Fruit fly (Drosophila melanogaster) whole organism, prepupa: ENCODE measurements around the gene alpha-PheRS.
A peak's percentile ranks its signal among the peaks of the same experiment; 100 is the strongest.

Experiments
- CG10631 ChIP-seq: fragments of 200-800 bp; sonication (Bioruptor generic); optimal IDR thresholded peaks from 2 replicates; lab custom pipeline; 2016; ENCODE audit warnings: missing biosample characterization, missing genetic modification characterization
- CG10669 ChIP-seq: fragments of 200-800 bp; sonication (Bioruptor generic); optimal IDR thresholded peaks from 3 replicates; lab custom pipeline; 2018; ENCODE audit warnings: missing biosample characterization, mild to moderate bottlenecking, missing genetic modification characterization, moderate library complexity
- CG11902 ChIP-seq: fragments of 200-800 bp; sonication (Bioruptor generic); optimal IDR thresholded peaks from 3 replicates; lab custom pipeline; 2016; ENCODE audit warnings: missing biosample characterization, missing genetic modification characterization
- CG15336 ChIP-seq: fragments of 200-800 bp; sonication (Bioruptor generic); IDR thresholded peaks from 2 replicates; pipeline ENCODE4 v1.3.6; 2022; ENCODE audit warnings: missing biosample characterization, missing genetic modification characterization
- CG3032 ChIP-seq: fragments of 200-800 bp; optimal IDR thresholded peaks from 2 replicates; lab custom pipeline; 2019; ENCODE audit warnings: missing biosample characterization, mild to moderate bottlenecking, missing genetic modification characterization, moderate library complexity
- CG31627 ChIP-seq: fragments of 200-800 bp; sonication (Bioruptor generic); optimal IDR thresholded peaks from 3 replicates; lab custom pipeline; 2016; ENCODE audit warnings: missing biosample characterization, missing genetic modification characterization
- CG34406 ChIP-seq: fragments of 200-800 bp; sonication (Bioruptor generic); optimal IDR thresholded peaks from 3 replicates; lab custom pipeline; 2016; ENCODE audit warnings: missing biosample characterization, missing genetic modification characterization
- CG3919 ChIP-seq: fragments of 200-800 bp; sonication (Bioruptor generic); optimal IDR thresholded peaks from 3 replicates; lab custom pipeline; 2016; ENCODE audit warnings: missing biosample characterization, missing genetic modification characterization
- CG4318 ChIP-seq: fragments of 200-800 bp; sonication (Bioruptor generic); optimal IDR thresholded peaks from 3 replicates; lab custom pipeline; 2017; ENCODE audit warnings: missing biosample characterization, mild to moderate bottlenecking, missing genetic modification characterization
- CG6163 ChIP-seq: fragments of 200-800 bp; sonication (Bioruptor generic); IDR thresholded peaks from 3 replicates; pipeline ENCODE4 v1.3.6; 2022; ENCODE audit warnings: missing biosample characterization, missing genetic modification characterization
- CG6792 ChIP-seq: fragments of 200-800 bp; sonication (Bioruptor generic); optimal IDR thresholded peaks from 3 replicates; lab custom pipeline; 2016; ENCODE audit warnings: missing biosample characterization, missing genetic modification characterization
- CG6854 ChIP-seq: fragments of 200-800 bp; sonication (Bioruptor generic); optimal IDR thresholded peaks from 2 replicates; lab custom pipeline; 2017; ENCODE audit warnings: missing biosample characterization, mild to moderate bottlenecking, missing genetic modification characterization
- CG7368 ChIP-seq: fragments of 200-800 bp; sonication (Bioruptor generic); optimal IDR thresholded peaks from 3 replicates; lab custom pipeline; 2016; ENCODE audit warnings: missing biosample characterization, missing genetic modification characterization
- CG8119 ChIP-seq: fragments of 200-800 bp; sonication (Bioruptor generic); IDR thresholded peaks from 3 replicates; pipeline ENCODE4 v1.3.6; 2022; ENCODE audit warnings: missing biosample characterization, missing genetic modification characterization
- CG8319 ChIP-seq: fragments of 200-800 bp; sonication (Bioruptor generic); optimal IDR thresholded peaks from 3 replicates; lab custom pipeline; 2016; ENCODE audit warnings: missing biosample characterization, missing genetic modification characterization
- CG8632 ChIP-seq: fragments of 200-800 bp; sonication (Bioruptor generic); optimal IDR thresholded peaks from 3 replicates; lab custom pipeline; 2016; ENCODE audit warnings: missing biosample characterization, missing genetic modification characterization
- CG9139 ChIP-seq: fragments of 200-800 bp; sonication (Bioruptor generic); optimal IDR thresholded peaks from 3 replicates; lab custom pipeline; 2017; ENCODE audit warnings: missing biosample characterization, mild to moderate bottlenecking, missing genetic modification characterization
- Eip75B ChIP-seq: fragments of 200-800 bp; sonication (Bioruptor generic); optimal IDR thresholded peaks from 3 replicates; lab custom pipeline; 2016; ENCODE audit warnings: missing biosample characterization, missing genetic modification characterization
- Eip78C ChIP-seq: fragments of 200-800 bp; sonication (Bioruptor generic); peaks from one replicate; lab custom pipeline; 2016; ENCODE audit warnings: missing biosample characterization, missing genetic modification characterization
- Eip93F ChIP-seq: fragments of 200-800 bp; sonication (Bioruptor generic); optimal IDR thresholded peaks from 2 replicates; lab custom pipeline; 2016; ENCODE audit warnings: missing biosample characterization, mild to moderate bottlenecking, missing genetic modification characterization
- Ets21C ChIP-seq: fragments of 200-800 bp; sonication (Bioruptor generic); optimal IDR thresholded peaks from 3 replicates; lab custom pipeline; 2016; ENCODE audit warnings: missing biosample characterization, missing genetic modification characterization
- Ets96B ChIP-seq: fragments of 200-800 bp; optimal IDR thresholded peaks from 2 replicates; lab custom pipeline; 2019; ENCODE audit warnings: missing biosample characterization, mild to moderate bottlenecking, missing genetic modification characterization, moderate library complexity
- Gug ChIP-seq: fragments of 200-800 bp; sonication (Bioruptor generic); IDR thresholded peaks from 2 replicates; pipeline ENCODE4 v1.3.6; 2022; ENCODE audit warnings: missing biosample characterization, missing genetic modification characterization
- Hr39 ChIP-seq: fragments of 200-800 bp; sonication (Bioruptor generic); optimal IDR thresholded peaks from 2 replicates; lab custom pipeline; 2016; ENCODE audit warnings: missing biosample characterization, missing genetic modification characterization
- Hr4 ChIP-seq: fragments of 200-800 bp; sonication (Bioruptor generic); optimal IDR thresholded peaks from 3 replicates; lab custom pipeline; 2016; ENCODE audit warnings: missing biosample characterization, missing genetic modification characterization
- Lpt ChIP-seq: fragments of 200-800 bp; sonication (Bioruptor generic); optimal IDR thresholded peaks from 3 replicates; lab custom pipeline; 2016; ENCODE audit warnings: missing biosample characterization, missing genetic modification characterization
- Met ChIP-seq: fragments of 200-800 bp; sonication (Bioruptor generic); optimal IDR thresholded peaks from 3 replicates; lab custom pipeline; 2016; ENCODE audit warnings: missing biosample characterization, missing genetic modification characterization
- OdsH ChIP-seq: fragments of 200-800 bp; sonication (Bioruptor generic); optimal IDR thresholded peaks from 3 replicates; lab custom pipeline; 2016; ENCODE audit warnings: missing biosample characterization, missing genetic modification characterization
- Smox ChIP-seq: fragments of 200-800 bp; sonication (Bioruptor generic); optimal IDR thresholded peaks from 3 replicates; lab custom pipeline; 2016; ENCODE audit warnings: missing biosample characterization, missing genetic modification characterization
- Sox102F ChIP-seq: fragments of 200-800 bp; sonication (Bioruptor generic); optimal IDR thresholded peaks from 2 replicates; lab custom pipeline; 2016; ENCODE audit warnings: missing biosample characterization, mild to moderate bottlenecking, missing genetic modification characterization
- Sox14 ChIP-seq: fragments of 200-800 bp; sonication (Bioruptor generic); optimal IDR thresholded peaks from 3 replicates; lab custom pipeline; 2016; ENCODE audit warnings: missing biosample characterization, missing genetic modification characterization
- Sox15 ChIP-seq: fragments of 200-800 bp; sonication (Bioruptor generic); optimal IDR thresholded peaks from 3 replicates; lab custom pipeline; 2016; ENCODE audit warnings: missing biosample characterization, missing genetic modification characterization
- achi ChIP-seq: fragments of 200-800 bp; sonication (Bioruptor generic); optimal IDR thresholded peaks from 3 replicates; lab custom pipeline; 2016; ENCODE audit warnings: missing biosample characterization, missing genetic modification characterization
- acj6 ChIP-seq: fragments of 200-800 bp; sonication (Bioruptor generic); optimal IDR thresholded peaks from 3 replicates; lab custom pipeline; 2016; ENCODE audit warnings: missing biosample characterization, missing genetic modification characterization
- cyc ChIP-seq: fragments of 200-800 bp; sonication (Bioruptor generic); optimal IDR thresholded peaks from 3 replicates; lab custom pipeline; 2016; ENCODE audit warnings: missing biosample characterization, missing genetic modification characterization
- dac ChIP-seq: fragments of 200-800 bp; sonication (Bioruptor generic); optimal IDR thresholded peaks from 2 replicates; lab custom pipeline; 2017; ENCODE audit warnings: missing biosample characterization, mild to moderate bottlenecking, missing genetic modification characterization
- dsx ChIP-seq: fragments of 200-800 bp; optimal IDR thresholded peaks from 3 replicates; lab custom pipeline; 2019; ENCODE audit warnings: missing biosample characterization, mild to moderate bottlenecking, missing genetic modification characterization, moderate library complexity; ENCODE audit not compliant: poor library complexity, severe bottlenecking
- eg ChIP-seq: fragments of 200-800 bp; sonication (Bioruptor generic); IDR thresholded peaks from 3 replicates; pipeline ENCODE4 v1.3.6; 2022; ENCODE audit warnings: missing biosample characterization, missing genetic modification characterization
- esn ChIP-seq: fragments of 200-800 bp; sonication (Bioruptor generic); optimal IDR thresholded peaks from 2 replicates; lab custom pipeline; 2016; ENCODE audit warnings: missing biosample characterization, mild to moderate bottlenecking, missing genetic modification characterization, moderate library complexity
- fd59A ChIP-seq: fragments of 200-800 bp; sonication (Bioruptor generic); optimal IDR thresholded peaks from 2 replicates; lab custom pipeline; 2017; ENCODE audit warnings: missing biosample characterization, mild to moderate bottlenecking, missing genetic modification characterization, missing genetic modification reagents
- fd85E ChIP-seq: fragments of 200-800 bp; sonication (Bioruptor generic); optimal IDR thresholded peaks from 3 replicates; lab custom pipeline; 2016; ENCODE audit warnings: missing biosample characterization, missing genetic modification characterization
- fkh ChIP-seq: fragments of 200-800 bp; sonication (Bioruptor generic); optimal IDR thresholded peaks from 3 replicates; lab custom pipeline; 2017; ENCODE audit warnings: missing biosample characterization, mild to moderate bottlenecking, missing genetic modification characterization, moderate library complexity
- lz ChIP-seq: fragments of 200-800 bp; sonication (Bioruptor generic); optimal IDR thresholded peaks from 3 replicates; lab custom pipeline; 2016; ENCODE audit warnings: missing biosample characterization, missing genetic modification characterization
- net ChIP-seq: fragments of 200-800 bp; sonication (Bioruptor generic); optimal IDR thresholded peaks from 3 replicates; lab custom pipeline; 2016; ENCODE audit warnings: missing biosample characterization, missing genetic modification characterization
- pdm3 ChIP-seq: fragments of 200-800 bp; sonication (Bioruptor generic); optimal IDR thresholded peaks from 3 replicates; lab custom pipeline; 2016; ENCODE audit warnings: missing biosample characterization, missing genetic modification characterization
- salr ChIP-seq, 2 experiments: fragments of 200-800 bp; sonication (Bioruptor generic); optimal IDR thresholded peaks; 3 replicates each; lab custom pipeline; 2016 to 2018; ENCODE audit warnings: missing biosample characterization in 2 of 2, missing genetic modification characterization in 2 of 2, mild to moderate bottlenecking in 1 of 2
- spab ChIP-seq: fragments of 200-800 bp; sonication (Bioruptor generic); optimal IDR thresholded peaks from 2 replicates; lab custom pipeline; 2017; ENCODE audit warnings: missing biosample characterization, mild to moderate bottlenecking, missing genetic modification characterization, missing genetic modification reagents
- ss ChIP-seq, 2 experiments: fragments of 200-800 bp; sonication (Bioruptor generic); optimal IDR thresholded peaks; 2 replicates in 1 of 2; 3 replicates in 1 of 2; lab custom pipeline; 2017 to 2018; ENCODE audit warnings: mild to moderate bottlenecking in 2 of 2, missing biosample characterization in 2 of 2, missing genetic modification characterization in 2 of 2, moderate library complexity in 1 of 2
- svp ChIP-seq: fragments of 200-800 bp; sonication (Bioruptor generic); peaks from one replicate; lab custom pipeline; 2016; ENCODE audit warnings: missing biosample characterization, missing genetic modification characterization
- topi ChIP-seq: fragments of 200-800 bp; sonication (Bioruptor generic); optimal IDR thresholded peaks from 3 replicates; lab custom pipeline; 2016; ENCODE audit warnings: missing biosample characterization, missing genetic modification characterization
- vri ChIP-seq: fragments of 200-800 bp; sonication (Bioruptor generic); optimal IDR thresholded peaks from 3 replicates; lab custom pipeline; 2016; ENCODE audit warnings: missing biosample characterization, mild to moderate bottlenecking, missing genetic modification characterization

Gene alpha-PheRS

dm6 chrX:8131693-8132313 lies 13.6 kb downstream of the alpha-PheRS start, which contains the start of gene CG10958:
TSS of gene CG10958 (plus strand) at chrX:8132285.
- TF ChIP-seq Met: no peak
- peak; percentile 43 for TF ChIP-seq cyc (GFP tag; lab: Kevin White, UChicago)
- TF ChIP-seq CG11902 (GFP tag; lab: Kevin White, UChicago): peak; percentile 34
- TF ChIP-seq Eip78C (GFP tag; lab: Kevin White, UChicago): peak; percentile 81
- peak; percentile 69 for TF ChIP-seq CG10631 (GFP tag; lab: Kevin White, UChicago)
- no peak for TF ChIP-seq dac (GFP tag; lab: Kevin White, UChicago)
- no peak for TF ChIP-seq CG4318
- TF ChIP-seq CG6163: peak; percentile 63; the same call in 2 of the 3 replicates
- peak; percentile 14 for TF ChIP-seq Ets21C (GFP tag; lab: Kevin White, UChicago)
- TF ChIP-seq salr (GFP tag; optimal IDR thresholded peaks at IDR 0.05; lab: Kevin White, UChicago): no peak
- peak; percentile 85 for TF ChIP-seq svp (GFP tag; lab: Kevin White, UChicago)
- TF ChIP-seq Eip75B (GFP tag; lab: Kevin White, UChicago): peak; percentile 61
- no peak for TF ChIP-seq CG9139 (GFP tag; lab: Kevin White, UChicago)
- TF ChIP-seq CG3032 (tag; lab: Kevin White, UChicago): peak; percentile 24
- TF ChIP-seq Sox14 (GFP tag; lab: Kevin White, UChicago): peak; percentile 48
- TF ChIP-seq CG6792 (GFP tag; lab: Kevin White, UChicago): peak; percentile 60
- peak; percentile 74 for TF ChIP-seq achi
- TF ChIP-seq vri (GFP tag; lab: Kevin White, UChicago): no peak
- TF ChIP-seq lz: peak; percentile 61
- TF ChIP-seq fkh (GFP tag; lab: Kevin White, UChicago): peak; percentile 90
- no peak for TF ChIP-seq dsx (GFP tag; lab: Kevin White, UChicago)
- peak; percentile 75 for TF ChIP-seq pdm3
- TF ChIP-seq ss (GFP tag; optimal IDR thresholded peaks at IDR 0.05; lab: Kevin White, UChicago): no peak
- peak; percentile 34 for TF ChIP-seq CG8319 (GFP tag; lab: Kevin White, UChicago)
- TF ChIP-seq CG10669: no peak
- TF ChIP-seq fd59A (GFP tag; lab: Kevin White, UChicago): no peak
- TF ChIP-seq net: peak; percentile 36
- TF ChIP-seq Sox102F (GFP tag; lab: Kevin White, UChicago): no peak
- TF ChIP-seq fd85E (GFP tag; lab: Kevin White, UChicago): peak; percentile 25
- TF ChIP-seq Ets96B: peak; percentile 42
- no peak; the same call in 2 of the 3 replicates for TF ChIP-seq CG8119 (GFP tag; lab: Robert Waterston, UW)
- TF ChIP-seq acj6: peak; percentile 66
- peak; percentile 60 for TF ChIP-seq CG34406
- peak; percentile 34 for TF ChIP-seq CG6854
- TF ChIP-seq Eip93F (GFP tag; lab: Kevin White, UChicago): peak; percentile 57
- peak; percentile 35 for TF ChIP-seq CG31627 (GFP tag; lab: Kevin White, UChicago)
- TF ChIP-seq spab: no peak
- TF ChIP-seq Gug (GFP tag; lab: Robert Waterston, UW): 0 out of 2 replicates have a peak, but pooled peaks have one; percentile 12
- TF ChIP-seq CG8632: peak; percentile 52
- TF ChIP-seq OdsH (GFP tag; lab: Kevin White, UChicago): peak; percentile 68
- TF ChIP-seq CG15336 (GFP tag; lab: Robert Waterston, UW): peak; percentile 52; the same call in 1 of the 2 replicates
- no peak for TF ChIP-seq CG7368
- peak; percentile 28 for TF ChIP-seq Hr39 (GFP tag; lab: Kevin White, UChicago)
- TF ChIP-seq CG3919: peak; percentile 73
- peak; percentile 48 for TF ChIP-seq eg (GFP tag; lab: Robert Waterston, UW)
- TF ChIP-seq Smox: no peak
- TF ChIP-seq esn (GFP tag; lab: Kevin White, UChicago): peak; percentile 72
- TF ChIP-seq topi (GFP tag; lab: Kevin White, UChicago): peak; percentile 65
- peak; percentile 6 for TF ChIP-seq Lpt
- TF ChIP-seq Sox15 (GFP tag; lab: Kevin White, UChicago): peak; percentile 16
- peak; percentile 39 for TF ChIP-seq Hr4 (GFP tag; lab: Kevin White, UChicago)
- TF ChIP-seq, all 60 proteins: peak for 36
